Worm (Caenorhabditis elegans): Measurements from ENCODE around the gene hlh-34.

Gene hlh-34

ce11 chrV:13656346-13657254, 50.6 kb downstream of the hlh-34 start (continued):
- TF ChIP-seq dpff-1 (tag; optimal IDR thresholded peaks at IDR 0.05) (no peak), F49E8.2 (tag; optimal IDR thresholded peaks at IDR 0.05; ENCODE audit: insufficient read depth) (no peak), pbrm-1 (GFP tag; IDR thresholded peaks at IDR 0.05) (0 out of 2 replicates have a peak, but pooled peaks have one; percentile 24), mes-4 (tag; optimal IDR thresholded peaks at IDR 0.05) (no peak), akir-1 (GFP tag; optimal IDR thresholded peaks at IDR 0.05) (peak; percentile 45), ZK185.1 (tag; optimal IDR thresholded peaks at IDR 0.05; ENCODE audit: poor library complexity, severe bottlenecking) (peak; percentile 9), madf-3 (GFP tag; IDR thresholded peaks at IDR 0.05) (peak; percentile 76; the same call in 1 of the 2 replicates), ama-1 (optimal IDR thresholded peaks at IDR 0.05) (peak; percentile 76), ama-1 (GFP tag; optimal IDR thresholded peaks at IDR 0.05) (no peak), ceh-79 (tag; optimal IDR thresholded peaks at IDR 0.05) (no peak), atf-7 (tag; optimal IDR thresholded peaks at IDR 0.05) (peak; percentile 68), B0261.1 (tag; optimal IDR thresholded peaks at IDR 0.05) (no peak), ets-4 (GFP tag; optimal IDR thresholded peaks at IDR 0.05) (peak; percentile 51), snpc-1.1 (tag; optimal IDR thresholded peaks at IDR 0.05; ENCODE audit: insufficient read depth) (no peak), nhr-179 (tag; optimal IDR thresholded peaks at IDR 0.05) (no peak), Y95B8A.8 (GFP tag; IDR thresholded peaks at IDR 0.05) (peak; percentile 18; the same call in 1 of the 2 replicates), F10E7.11 (tag; optimal IDR thresholded peaks at IDR 0.05) (peak; percentile 6), F22D6.2 (tag; optimal IDR thresholded peaks at IDR 0.05) (peak; percentile 56), F57A8.1 (GFP tag; optimal IDR thresholded peaks at IDR 0.05) (no peak), C17E4.6 (GFP tag; IDR thresholded peaks at IDR 0.05) (no peak), lin-26 (GFP tag; IDR thresholded peaks at IDR 0.05) (peak; percentile 62), nhr-80 (tag; optimal IDR thresholded peaks at IDR 0.05) (peak; percentile 96), Y53G8AR.9 (GFP tag; conservative IDR thresholded peaks at IDR 0.05) (peak; percentile 60; the same call in 1 of the 2 replicates), repo-1 (tag; optimal IDR thresholded peaks at IDR 0.05) (no peak), mel-28 (tag; optimal IDR thresholded peaks at IDR 0.05; ENCODE audit: borderline replicate concordance) (no peak), lir-1 (GFP tag; conservative IDR thresholded peaks at IDR 0.05) (no peak), lsl-1 (GFP tag; optimal IDR thresholded peaks at IDR 0.05) (no peak), nhr-90 (tag; optimal IDR thresholded peaks at IDR 0.05) (peak; percentile 82), egl-18 (GFP tag; IDR thresholded peaks at IDR 0.05) (no peak), Y67H2A.10 (GFP tag; conservative IDR thresholded peaks at IDR 0.05) (no peak), sdz-38 (tag; optimal IDR thresholded peaks at IDR 0.05) (no peak), nfyb-1 (GFP tag; IDR thresholded peaks at IDR 0.05) (peak; percentile 71; the same call in 1 of the 2 replicates), bed-2 (GFP tag; IDR thresholded peaks at IDR 0.05) (no peak), ztf-28 (GFP tag; IDR thresholded peaks at IDR 0.05) (no peak), gei-17 (GFP tag; optimal IDR thresholded peaks at IDR 0.05) (no peak), mcd-1 (GFP tag; IDR thresholded peaks at IDR 0.05) (peak; percentile 44; the same call in 1 of the 2 replicates), him-1 (tag; optimal IDR thresholded peaks at IDR 0.05) (no peak), ztf-25 (GFP tag; IDR thresholded peaks at IDR 0.05) (no peak), lin-40 (tag; optimal IDR thresholded peaks at IDR 0.05) (peak; percentile 52), nhr-120 (GFP tag; IDR thresholded peaks at IDR 0.05) (no peak), aptf-3 (GFP tag; IDR thresholded peaks at IDR 0.05) (no peak), snpc-4 (GFP tag; optimal IDR thresholded peaks at IDR 0.05) (no peak), snpc-4 (tag; optimal IDR thresholded peaks at IDR 0.05) (peak in 2 of 4 experiments; percentile 25 to 26), mxl-1 (tag; optimal IDR thresholded peaks at IDR 0.05) (no peak), hlh-12 (tag; optimal IDR thresholded peaks at IDR 0.05) (no peak), ztf-26 (tag; optimal IDR thresholded peaks at IDR 0.05) (peak; percentile 84), hsf-1 (GFP tag; IDR thresholded peaks at IDR 0.05) (0 out of 2 replicates have a peak, but pooled peaks have one; percentile 7), ceh-100 (GFP tag; IDR thresholded peaks at IDR 0.05) (no peak)

All from whole organism, young adult.